Fruit fly (Drosophila melanogaster) whole organism, adult: Measurements from ENCODE around the gene CG11658.
A peak's percentile ranks its signal among the peaks of the same experiment; 100 is the strongest.

Experiments used
- CG11617 ChIP-seq: fragments of 200-800 bp; sonication (Bioruptor generic); optimal IDR thresholded peaks from 2 replicates; lab custom pipeline; 2017; ENCODE audit warnings: mild to moderate bottlenecking, missing biosample characterization, missing genetic modification reagents, missing genetic modification characterization
- CG12768 ChIP-seq: fragments of 200-800 bp; sonication (Bioruptor generic); optimal IDR thresholded peaks from 2 replicates; lab custom pipeline; 2017; ENCODE audit warnings: missing biosample characterization, missing genetic modification characterization, mild to moderate bottlenecking, moderate library complexity, missing genetic modification reagents
- CG14711 ChIP-seq: fragments of 200-800 bp; sonication (Bioruptor generic); optimal IDR thresholded peaks from 2 replicates; lab custom pipeline; 2018; ENCODE audit warnings: missing biosample characterization, mild to moderate bottlenecking, missing genetic modification characterization, moderate library complexity
- CG1620 ChIP-seq: fragments of 200-800 bp; sonication (Bioruptor generic); optimal IDR thresholded peaks from 2 replicates; lab custom pipeline; 2016; ENCODE audit warnings: missing biosample characterization, missing genetic modification characterization
- CG33017 ChIP-seq: fragments of 200-800 bp; sonication (Bioruptor generic); optimal IDR thresholded peaks from 2 replicates; lab custom pipeline; 2018; ENCODE audit warnings: missing biosample characterization, mild to moderate bottlenecking, missing genetic modification characterization, moderate library complexity
- CG5204 ChIP-seq: fragments of 200-800 bp; sonication (Bioruptor generic); optimal IDR thresholded peaks from 2 replicates; lab custom pipeline; 2016; ENCODE audit warnings: missing biosample characterization, missing genetic modification characterization
- CG7045 ChIP-seq: fragments of 200-800 bp; sonication (Bioruptor generic); optimal IDR thresholded peaks from 2 replicates; lab custom pipeline; 2017; ENCODE audit warnings: missing biosample characterization, mild to moderate bottlenecking, missing genetic modification characterization
- CG7101 ChIP-seq: fragments of 200-800 bp; sonication (Bioruptor generic); optimal IDR thresholded peaks from 2 replicates; lab custom pipeline; 2018; ENCODE audit warnings: missing biosample characterization, mild to moderate bottlenecking, missing genetic modification characterization, moderate library complexity
- Clk ChIP-seq: fragments of 200-800 bp; sonication (Bioruptor generic); optimal IDR thresholded peaks from 2 replicates; lab custom pipeline; 2017; ENCODE audit warnings: missing biosample characterization, missing genetic modification characterization
- Crg-1 ChIP-seq: fragments of 200-800 bp; sonication (Bioruptor generic); optimal IDR thresholded peaks from 2 replicates; lab custom pipeline; 2016; ENCODE audit warnings: missing biosample characterization, missing genetic modification characterization
- Hr96 ChIP-seq: fragments of 200-800 bp; sonication (Bioruptor generic); optimal IDR thresholded peaks from 2 replicates; lab custom pipeline; 2016; ENCODE audit warnings: missing biosample characterization, missing genetic modification characterization
- Mnt ChIP-seq: fragments of 200-800 bp; sonication (Bioruptor generic); optimal IDR thresholded peaks from 2 replicates; lab custom pipeline; 2016; ENCODE audit warnings: missing biosample characterization, mild to moderate bottlenecking, missing genetic modification characterization
- bab1 ChIP-seq: fragments of 200-800 bp; sonication (Bioruptor generic); optimal IDR thresholded peaks from 3 replicates; lab custom pipeline; 2019; ENCODE audit warnings: missing biosample characterization, mild to moderate bottlenecking, missing genetic modification characterization, moderate library complexity
- cic ChIP-seq: fragments of 200-800 bp; sonication (Bioruptor generic); optimal IDR thresholded peaks from 2 replicates; lab custom pipeline; 2017; ENCODE audit warnings: missing biosample characterization, mild to moderate bottlenecking, missing genetic modification characterization, moderate library complexity
- cnc ChIP-seq, 2 experiments: fragments of >200 bp; optimal IDR thresholded peaks; 2 replicates each; lab custom pipeline; 2017
- kay ChIP-seq: fragments of 200-800 bp; sonication (Bioruptor generic); peaks from one replicate; lab custom pipeline; 2016; ENCODE audit warnings: missing biosample characterization, missing genetic modification characterization, borderline replicate concordance
- ovo ChIP-seq: fragments of 200-800 bp; sonication (Bioruptor generic); optimal IDR thresholded peaks from 2 replicates; lab custom pipeline; 2016; ENCODE audit warnings: missing biosample characterization, missing genetic modification characterization
- pad ChIP-seq: fragments of 200-800 bp; sonication (Bioruptor generic); optimal IDR thresholded peaks from 3 replicates; lab custom pipeline; 2017; ENCODE audit warnings: missing biosample characterization, missing genetic modification characterization, mild to moderate bottlenecking, moderate library complexity, missing genetic modification reagents
- tj ChIP-seq: fragments of 200-800 bp; sonication (Bioruptor generic); optimal IDR thresholded peaks from 3 replicates; lab custom pipeline; 2017; ENCODE audit warnings: missing biosample characterization, mild to moderate bottlenecking, missing genetic modification characterization, moderate library complexity
- toe ChIP-seq: fragments of 200-800 bp; sonication (Bioruptor generic); optimal IDR thresholded peaks from 2 replicates; lab custom pipeline; 2016; ENCODE audit warnings: missing biosample characterization, missing genetic modification characterization

Gene CG11658

dm6 chr3L:11695827-11696226 lies 12.5 kb downstream of the CG11658 start:
- TF ChIP-seq cic (GFP tag; lab: Kevin White, UChicago) (no peak), CG1620 (no peak), kay (GFP tag; lab: Kevin White, UChicago) (peak; percentile 18), Crg-1 (GFP tag; lab: Kevin White, UChicago) (no peak), Hr96 (GFP tag; lab: Kevin White, UChicago) (no peak)

dm6 chr3L:11695063-11695462 lies 13.3 kb downstream of the CG11658 start:
- no peak for TF ChIP-seq cic (GFP tag; lab: Kevin White, UChicago)
- TF ChIP-seq tj (GFP tag; lab: Kevin White, UChicago) = no peak
- TF ChIP-seq CG1620 = no peak
- no peak for TF ChIP-seq Hr96 (GFP tag; lab: Kevin White, UChicago)
- no peak for TF ChIP-seq CG5204 (GFP tag; lab: Kevin White, UChicago)
- no peak for TF ChIP-seq toe (GFP tag; lab: Kevin White, UChicago)
- no peak for TF ChIP-seq kay (GFP tag; lab: Kevin White, UChicago)
- TF ChIP-seq cnc (optimal IDR thresholded peaks at IDR 0.05; lab: Kevin White, UChicago) = no peak
- no peak for TF ChIP-seq CG14711 (tag; lab: Kevin White, UChicago)
- TF ChIP-seq CG7045 = no peak
- no peak for TF ChIP-seq bab1
- no peak for TF ChIP-seq Clk (GFP tag; lab: Kevin White, UChicago)
- no peak for TF ChIP-seq CG33017 (tag; lab: Kevin White, UChicago)
- TF ChIP-seq Mnt = no peak
- no peak for TF ChIP-seq CG11617
- no peak for TF ChIP-seq ovo
- TF ChIP-seq CG12768 (GFP tag; lab: Kevin White, UChicago) = no peak
- TF ChIP-seq Crg-1 (GFP tag; lab: Kevin White, UChicago) = no peak
- no peak for TF ChIP-seq pad (GFP tag; lab: Kevin White, UChicago)

- TF ChIP-seq kay (GFP tag; lab: Kevin White, UChicago) (no peak), CG5204 (GFP tag; lab: Kevin White, UChicago) (no peak), ovo (no peak), tj (GFP tag; lab: Kevin White, UChicago) (no peak), CG33017 (tag; lab: Kevin White, UChicago) (no peak), CG14711 (tag; lab: Kevin White, UChicago) (no peak), cic (GFP tag; lab: Kevin White, UChicago) (no peak), Hr96 (GFP tag; lab: Kevin White, UChicago) (no peak), bab1 (no peak), Crg-1 (GFP tag; lab: Kevin White, UChicago) (no peak), cnc (optimal IDR thresholded peaks at IDR 0.05; lab: Kevin White, UChicago) (no peak), CG7101 (tag; lab: Kevin White, UChicago) (no peak), CG1620 (no peak), Clk (GFP tag; lab: Kevin White, UChicago) (no peak), CG12768 (GFP tag; lab: Kevin White, UChicago) (no peak), CG7045 (no peak), Mnt (no peak), toe (GFP tag; lab: Kevin White, UChicago) (no peak), CG11617 (no peak)
Measured at dm6 chr3L:11692853-11693252, 15.5 kb downstream of the CG11658 start.

- no peak for TF ChIP-seq Hr96 (GFP tag; lab: Kevin White, UChicago)
- TF ChIP-seq Mnt = no peak
- TF ChIP-seq ovo = no peak
- no peak for TF ChIP-seq cnc (optimal IDR thresholded peaks at IDR 0.05; lab: Kevin White, UChicago)
- peak; percentile 90 for TF ChIP-seq kay (GFP tag; lab: Kevin White, UChicago)
- TF ChIP-seq CG5204 (GFP tag; lab: Kevin White, UChicago) = no peak
- TF ChIP-seq CG7045 = no peak
- peak; percentile 2 for TF ChIP-seq bab1
Measured at dm6 chr3L:11691203-11691797, 17.1 kb downstream of the CG11658 start, which contains the start of the genes Pldn and CG14135. Pldn (minus strand) TSS chr3L:11691399. CG14135 (plus strand) TSS chr3L:11691571.

- TF ChIP-seq cic (GFP tag; lab: Kevin White, UChicago) (peak; percentile 92), Crg-1 (GFP tag; lab: Kevin White, UChicago) (peak; percentile 24), Mnt (peak; percentile 74), CG33017 (tag; lab: Kevin White, UChicago) (peak; percentile 56), bab1 (no peak), ovo (peak; percentile 51), CG5204 (GFP tag; lab: Kevin White, UChicago) (no peak), CG7101 (tag; lab: Kevin White, UChicago) (peak; percentile 73), CG7045 (peak; percentile 3), tj (GFP tag; lab: Kevin White, UChicago) (no peak), pad (GFP tag; lab: Kevin White, UChicago) (no peak), Hr96 (GFP tag; lab: Kevin White, UChicago) (no peak), CG11617 (peak; percentile 70)
Measured at dm6 chr3L:11689832-11690602, 18.3 kb downstream of the CG11658 start.

dm6 chr3L:11685876-11686275 lies 22.5 kb downstream of the CG11658 start:
- TF ChIP-seq CG12768 (GFP tag; lab: Kevin White, UChicago) (peak; percentile 16), cic (GFP tag; lab: Kevin White, UChicago) (peak; percentile 39), CG11617 (no peak), Hr96 (GFP tag; lab: Kevin White, UChicago) (no peak)
